Worm (Caenorhabditis elegans) whole organism, L1 larva: ENCODE results near the gene K09E2.1.

Source experiments
- aly-2 ChIP-seq: fragments of 150-350 bp; optimal IDR thresholded peaks from 2 replicates; lab custom pipeline; 2014; ENCODE audit warnings: missing biosample characterization, missing genetic modification characterization
- ama-1 ChIP-seq: fragments of 150-350 bp; optimal IDR thresholded peaks from 2 replicates; lab custom pipeline; 2014
- lin-13 ChIP-seq: fragments of 150-350 bp; optimal IDR thresholded peaks from 2 replicates; lab custom pipeline; 2014; ENCODE audit warnings: missing biosample characterization, missing genetic modification reagents, missing genetic modification characterization
- nhr-237 ChIP-seq: fragments of 150-350 bp; optimal IDR thresholded peaks from 2 replicates; lab custom pipeline; 2014; ENCODE audit warnings: missing biosample characterization, missing genetic modification characterization
- unc-130 ChIP-seq: fragments of 150-350 bp; optimal IDR thresholded peaks from 2 replicates; lab custom pipeline; 2017; ENCODE audit warnings: missing biosample characterization, missing genetic modification characterization, inconsistent platforms

DNA sequence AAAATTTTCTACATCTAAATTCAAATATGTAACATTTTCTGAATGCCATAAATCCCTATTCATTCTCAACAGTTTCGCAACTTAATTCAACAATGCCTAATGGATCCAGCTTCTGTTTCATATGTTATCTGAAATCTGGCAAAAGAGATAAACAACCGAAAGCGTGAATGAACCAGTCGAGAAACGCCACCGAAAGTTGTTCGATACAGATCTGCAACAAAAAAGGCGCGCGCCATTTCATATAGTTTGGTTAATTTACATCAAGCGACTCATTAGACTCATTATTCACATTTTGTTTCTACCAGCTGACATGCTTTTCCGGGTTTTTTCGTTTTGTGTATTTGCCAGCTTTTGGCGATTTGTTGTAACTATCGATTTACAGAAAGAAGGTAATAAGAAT lies at the start of gene K09E2.1:
- no peak for TF ChIP-seq nhr-237 (tag; lab: Kevin White, UChicago)
- no peak for TF ChIP-seq lin-13 (GFP tag; lab: Kevin White, UChicago)
- no peak for TF ChIP-seq unc-130 (tag; lab: Kevin White, UChicago)
- no peak for TF ChIP-seq ama-1 (lab: Kevin White, UChicago)
- TF ChIP-seq aly-2 (tag; lab: Kevin White, UChicago), result no peak
